Fruit fly (Drosophila melanogaster) whole organism, pupa: ENCODE data around the gene CG15201.
A peak's percentile ranks its signal among the peaks of the same experiment; 100 is the strongest.

ENCODE experiments used
- CG10348 ChIP-seq: fragments of 200-800 bp; sonication (Bioruptor generic); IDR thresholded peaks from 2 replicates; pipeline ENCODE4 v1.3.6; 2022; ENCODE audit warnings: missing biosample characterization, missing genetic modification characterization
- CG12605 ChIP-seq: fragments of 200-800 bp; sonication (Bioruptor generic); IDR thresholded peaks from 2 replicates; pipeline ENCODE4 v1.3.6; 2022; ENCODE audit warnings: missing biosample characterization, missing genetic modification characterization
- CG13204 ChIP-seq: fragments of 200-800 bp; sonication (Bioruptor generic); optimal IDR thresholded peaks from 2 replicates; lab custom pipeline; 2018; ENCODE audit warnings: missing biosample characterization, mild to moderate bottlenecking, missing genetic modification characterization, moderate library complexity
- CG14655 ChIP-seq: fragments of 200-800 bp; sonication (Bioruptor generic); optimal IDR thresholded peaks from 3 replicates; lab custom pipeline; 2017; ENCODE audit warnings: mild to moderate bottlenecking, missing biosample characterization, missing genetic modification reagents, missing genetic modification characterization
- CG15710 ChIP-seq: fragments of 200-800 bp; sonication (Bioruptor generic); optimal IDR thresholded peaks from 2 replicates; lab custom pipeline; 2018; ENCODE audit warnings: missing biosample characterization, mild to moderate bottlenecking, missing genetic modification characterization, moderate library complexity
- CG17806 ChIP-seq: fragments of 200-800 bp; sonication (Bioruptor generic); optimal IDR thresholded peaks from 2 replicates; lab custom pipeline; 2018; ENCODE audit warnings: missing biosample characterization, mild to moderate bottlenecking, missing genetic modification characterization, moderate library complexity
- CG32121 ChIP-seq: fragments of 200-800 bp; sonication (Bioruptor generic); IDR thresholded peaks from 2 replicates; pipeline ENCODE4 v1.3.6; 2022; ENCODE audit warnings: missing biosample characterization, missing genetic modification characterization
- CG34367 ChIP-seq: fragments of 200-800 bp; sonication (Bioruptor generic); optimal IDR thresholded peaks from 2 replicates; lab custom pipeline; 2018; ENCODE audit warnings: missing biosample characterization, mild to moderate bottlenecking, missing genetic modification characterization
- CG4496 ChIP-seq: fragments of 200-800 bp; sonication (Bioruptor generic); IDR thresholded peaks from 3 replicates; pipeline ENCODE4 v1.3.6; 2022; ENCODE audit warnings: missing biosample characterization, missing genetic modification characterization
- CG8159 ChIP-seq: fragments of 200-800 bp; sonication (Bioruptor generic); optimal IDR thresholded peaks from 3 replicates; lab custom pipeline; 2018; ENCODE audit warnings: missing biosample characterization, mild to moderate bottlenecking, missing genetic modification characterization, moderate library complexity
- CG8301 ChIP-seq: fragments of 200-800 bp; sonication (Bioruptor generic); optimal IDR thresholded peaks from 2 replicates; lab custom pipeline; 2018; ENCODE audit warnings: missing biosample characterization, mild to moderate bottlenecking, missing genetic modification characterization
- CG9948 ChIP-seq: fragments of 200-800 bp; sonication (Bioruptor generic); optimal IDR thresholded peaks from 2 replicates; lab custom pipeline; 2018; ENCODE audit warnings: missing biosample characterization, mild to moderate bottlenecking, missing genetic modification characterization, moderate library complexity
- D1 ChIP-seq: fragments of 200-800 bp; sonication (Bioruptor generic); optimal IDR thresholded peaks from 2 replicates; lab custom pipeline; 2018; ENCODE audit warnings: missing biosample characterization, mild to moderate bottlenecking, missing genetic modification characterization, moderate library complexity
- EcR ChIP-seq: fragments of 200-800 bp; sonication (Bioruptor generic); optimal IDR thresholded peaks from 3 replicates; lab custom pipeline; 2019; ENCODE audit warnings: missing biosample characterization, missing genetic modification characterization, mild to moderate bottlenecking, moderate library complexity, missing genetic modification reagents
- Ets98B ChIP-seq: fragments of 200-800 bp; sonication (Bioruptor generic); IDR thresholded peaks from 2 replicates; pipeline ENCODE4 v1.3.6; 2022; ENCODE audit warnings: missing biosample characterization, missing genetic modification characterization
- Pif1A ChIP-seq: fragments of 200-800 bp; sonication (Bioruptor generic); optimal IDR thresholded peaks from 3 replicates; lab custom pipeline; 2016; ENCODE audit warnings: missing biosample characterization, missing genetic modification characterization
- Pif1B ChIP-seq: fragments of 200-800 bp; sonication (Bioruptor generic); optimal IDR thresholded peaks from 3 replicates; lab custom pipeline; 2016; ENCODE audit warnings: missing biosample characterization, missing genetic modification characterization
- Snoo ChIP-seq: fragments of 200-800 bp; sonication (Bioruptor generic); optimal IDR thresholded peaks from 3 replicates; lab custom pipeline; 2017; ENCODE audit warnings: missing biosample characterization, mild to moderate bottlenecking, missing genetic modification characterization, inconsistent platforms
- fd96Ca ChIP-seq: fragments of 200-800 bp; sonication (Bioruptor generic); IDR thresholded peaks from 3 replicates; pipeline ENCODE4 v1.3.6; 2022; ENCODE audit warnings: missing biosample characterization, missing genetic modification characterization
- gl ChIP-seq: fragments of 200-800 bp; sonication (Bioruptor generic); optimal IDR thresholded peaks from 2 replicates; lab custom pipeline; 2018; ENCODE audit warnings: missing biosample characterization, mild to moderate bottlenecking, missing genetic modification characterization
- rn ChIP-seq: fragments of 200-800 bp; sonication (Bioruptor generic); IDR thresholded peaks from 2 replicates; pipeline ENCODE4 v1.3.6; 2022; ENCODE audit warnings: missing biosample characterization, missing genetic modification characterization

Gene CG15201

DNA sequence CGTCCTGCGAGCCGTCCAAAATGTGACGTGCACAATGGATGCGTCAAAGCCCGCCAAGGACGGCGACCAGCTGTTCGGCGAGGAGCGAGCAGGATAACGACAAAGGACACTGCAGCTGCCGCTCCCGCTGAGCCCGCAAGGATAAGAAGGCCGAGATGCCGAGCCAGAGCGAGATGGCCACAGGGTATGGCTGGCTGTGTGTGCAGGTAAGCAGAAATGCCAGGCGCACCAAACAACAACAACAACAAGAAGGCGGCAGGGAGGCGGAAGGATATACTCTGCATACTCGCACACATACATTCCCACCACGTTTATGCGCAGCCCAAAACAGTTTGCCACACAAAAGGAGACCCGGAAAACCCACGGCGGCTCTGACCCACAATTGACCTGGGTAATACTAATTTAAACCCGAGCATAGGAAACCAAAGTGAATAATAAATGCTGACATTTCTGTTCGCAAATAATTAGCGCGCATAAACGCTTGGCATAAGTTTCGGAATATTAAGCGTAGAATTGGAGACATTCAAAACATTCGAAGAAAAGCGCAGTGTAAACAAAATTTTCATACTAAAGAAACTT is 2.8 kb downstream of the CG15201 start:
- TF ChIP-seq CG8159 (tag; lab: Kevin White, UChicago) (peak; percentile 45), Pif1A (GFP tag; lab: Kevin White, UChicago) (peak; percentile 39), gl (tag; lab: Kevin White, UChicago) (no peak), CG34367 (tag; lab: Kevin White, UChicago) (peak; percentile 17), CG15710 (tag; lab: Kevin White, UChicago) (peak; percentile 51), Pif1B (GFP tag; lab: Kevin White, UChicago) (peak; percentile 30), CG9948 (tag; lab: Kevin White, UChicago) (peak; percentile 0), Ets98B (GFP tag; lab: Robert Waterston, UW) (peak; percentile 35), CG4496 (GFP tag; lab: Robert Waterston, UW) (0 out of 3 replicates have a peak, but pooled peaks have one; percentile 38), fd96Ca (GFP tag; lab: Robert Waterston, UW) (peak; percentile 68), D1 (tag; lab: Kevin White, UChicago) (no peak), CG10348 (no peak), CG8301 (peak; percentile 20), EcR (GFP tag; lab: Kevin White, UChicago) (no peak), Snoo (tag; lab: Kevin White, UChicago) (peak; percentile 15), CG17806 (tag; lab: Kevin White, UChicago) (peak; percentile 29)

DNA sequence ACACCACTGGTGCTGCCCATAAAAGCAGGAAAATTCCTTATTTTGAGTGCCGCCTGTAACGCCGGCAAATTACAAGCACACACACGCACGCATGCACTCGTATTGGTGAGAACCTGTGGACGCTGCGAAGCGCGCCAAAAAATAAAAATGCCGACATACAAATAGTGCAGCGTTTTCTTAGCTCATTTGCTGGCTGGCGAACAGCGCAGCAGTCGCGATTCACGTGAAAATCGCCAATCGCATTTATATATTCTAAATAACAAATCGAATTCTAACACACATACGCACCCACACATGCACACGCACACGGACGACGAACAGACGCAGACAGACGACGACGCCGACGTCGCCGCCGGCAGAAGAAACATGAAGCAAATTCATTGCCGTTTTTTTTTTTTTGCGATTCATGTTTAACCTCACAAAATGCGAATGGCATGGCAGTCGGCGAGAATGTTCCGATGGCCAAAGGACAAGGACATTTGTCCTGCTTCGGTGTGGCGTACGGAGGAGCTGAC is 3.7 kb downstream of the CG15201 start:
- TF ChIP-seq CG34367 (tag; lab: Kevin White, UChicago) (no peak), CG8159 (tag; lab: Kevin White, UChicago) (peak; percentile 7), CG12605 (GFP tag; lab: Robert Waterston, UW) (peak; percentile 34; the same call in 1 of the 2 replicates), Ets98B (GFP tag; lab: Robert Waterston, UW) (peak; percentile 4; the same call in 1 of the 2 replicates), EcR (GFP tag; lab: Kevin White, UChicago) (no peak)

dm6 chrX:11148272-11148835 is 4.4 kb downstream of the CG15201 start, which contains the start of gene Ran:
Gene Ran (minus strand): TSS chrX:11148716.
- no peak for TF ChIP-seq EcR (GFP tag; lab: Kevin White, UChicago)
- TF ChIP-seq D1 (tag; lab: Kevin White, UChicago): no peak
- no peak for TF ChIP-seq CG32121
- no peak for TF ChIP-seq CG9948 (tag; lab: Kevin White, UChicago)
- no peak for TF ChIP-seq CG13204
- TF ChIP-seq CG8159 (tag; lab: Kevin White, UChicago): no peak
- TF ChIP-seq Snoo (tag; lab: Kevin White, UChicago): no peak
- TF ChIP-seq CG34367 (tag; lab: Kevin White, UChicago): no peak
- TF ChIP-seq rn (GFP tag; lab: Robert Waterston, UW): no peak
- no peak for TF ChIP-seq CG10348
- TF ChIP-seq Ets98B (GFP tag; lab: Robert Waterston, UW): no peak
- no peak for TF ChIP-seq CG12605 (GFP tag; lab: Robert Waterston, UW)
- no peak for TF ChIP-seq gl (tag; lab: Kevin White, UChicago)

DNA sequence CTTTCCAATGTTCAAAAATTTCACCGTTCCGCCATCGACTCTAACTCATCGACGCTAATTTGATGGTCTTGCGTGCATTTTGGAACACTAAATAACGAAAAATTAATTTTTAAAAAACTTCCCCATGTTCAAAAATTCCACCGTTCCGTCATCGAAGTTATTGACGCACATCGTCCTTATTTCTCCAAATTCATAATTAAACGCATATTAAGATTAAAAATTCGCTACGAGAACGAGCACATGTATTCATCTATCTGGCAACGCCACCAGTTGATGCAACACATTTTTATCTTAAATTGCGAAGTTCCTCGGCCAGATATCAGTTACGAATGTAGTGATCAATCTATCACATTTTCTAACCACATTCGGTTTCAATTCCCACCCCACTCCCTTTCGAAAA is 5.3 kb downstream of the CG15201 start, which contains the start of gene Lint-1:
TSS of gene Lint-1 (plus strand) at position 123 of the 400 bp plus-strand sequence.
- TF ChIP-seq gl (tag; lab: Kevin White, UChicago) (no peak), CG32121 (0 out of 2 replicates have a peak, but pooled peaks have one; percentile 33), Ets98B (GFP tag; lab: Robert Waterston, UW) (no peak), rn (GFP tag; lab: Robert Waterston, UW) (no peak), CG8159 (tag; lab: Kevin White, UChicago) (peak; percentile 4), CG9948 (tag; lab: Kevin White, UChicago) (no peak), CG13204 (no peak), CG10348 (no peak), CG12605 (GFP tag; lab: Robert Waterston, UW) (no peak), EcR (GFP tag; lab: Kevin White, UChicago) (no peak), D1 (tag; lab: Kevin White, UChicago) (no peak), CG17806 (tag; lab: Kevin White, UChicago) (no peak), CG4496 (GFP tag; lab: Robert Waterston, UW) (peak; percentile 52; the same call in 1 of the 3 replicates), Snoo (tag; lab: Kevin White, UChicago) (no peak), Pif1B (GFP tag; lab: Kevin White, UChicago) (no peak), CG14655 (GFP tag; lab: Kevin White, UChicago) (no peak), CG8301 (no peak), Pif1A (GFP tag; lab: Kevin White, UChicago) (no peak), CG34367 (tag; lab: Kevin White, UChicago) (no peak), CG15710 (tag; lab: Kevin White, UChicago) (no peak), fd96Ca (GFP tag; lab: Robert Waterston, UW) (0 out of 3 replicates have a peak, but pooled peaks have one; percentile 37)

DNA sequence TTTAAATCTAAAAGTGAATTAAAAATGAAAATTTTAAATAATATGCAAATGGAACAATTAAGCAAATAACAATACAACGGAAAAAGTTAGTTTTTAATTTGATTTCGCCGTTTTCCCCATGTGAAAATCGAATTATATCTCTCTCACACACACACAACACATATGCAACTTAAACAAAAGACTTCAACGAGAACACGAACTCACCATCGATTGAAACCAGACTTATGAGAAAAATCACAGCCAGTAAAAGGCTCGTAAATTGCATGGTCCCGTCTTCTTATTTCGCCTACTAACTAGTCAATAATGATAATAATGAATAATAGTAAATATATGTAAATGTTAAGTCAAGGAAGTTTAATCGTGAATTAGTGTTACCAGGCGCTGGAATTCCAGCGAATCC is 9.5 kb downstream of the CG15201 start:
- TF ChIP-seq EcR (GFP tag; lab: Kevin White, UChicago) (peak; percentile 16), Pif1A (GFP tag; lab: Kevin White, UChicago) (no peak)
